Worm (Caenorhabditis elegans): ENCODE results near the gene T06C12.12.
"Not testable (repeated sequence)": the region's sequence is repeated elsewhere in the genome, so short reads cannot be mapped to it uniquely, and the experiment has no call there.

Gene T06C12.12

DNA sequence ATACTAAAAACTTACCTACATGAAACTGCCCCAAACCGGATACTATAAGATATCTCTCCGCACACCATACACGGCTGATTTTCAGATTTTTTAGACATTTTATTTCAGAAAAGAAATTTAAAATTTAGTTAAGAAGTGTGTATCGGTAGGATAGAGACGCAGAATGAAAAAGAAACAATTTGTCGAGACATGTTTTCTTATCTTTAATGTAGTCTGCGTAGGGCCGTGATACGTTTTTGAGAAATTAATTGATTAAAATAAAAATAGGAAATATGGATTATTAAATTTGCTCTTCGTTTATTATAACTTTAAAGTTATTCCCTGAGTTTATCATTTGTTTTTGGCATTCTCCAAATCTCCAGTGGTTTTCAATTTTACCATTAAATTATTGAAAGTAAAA, 32.4 kb downstream of the T06C12.12 start, which contains the start of gene nhr-108:
Gene nhr-108 (minus strand): TSS at position 166 of the 400 bp plus-strand sequence.
- TF ChIP-seq ceh-13 (GFP tag; optimal IDR thresholded peaks at IDR 0.05) (no peak), B0310.2 (tag; optimal IDR thresholded peaks at IDR 0.05) (no peak), sea-1 (GFP tag; conservative IDR thresholded peaks at IDR 0.05) (no peak), hnd-1 (tag; optimal IDR thresholded peaks at IDR 0.05) (no peak)

DNA sequence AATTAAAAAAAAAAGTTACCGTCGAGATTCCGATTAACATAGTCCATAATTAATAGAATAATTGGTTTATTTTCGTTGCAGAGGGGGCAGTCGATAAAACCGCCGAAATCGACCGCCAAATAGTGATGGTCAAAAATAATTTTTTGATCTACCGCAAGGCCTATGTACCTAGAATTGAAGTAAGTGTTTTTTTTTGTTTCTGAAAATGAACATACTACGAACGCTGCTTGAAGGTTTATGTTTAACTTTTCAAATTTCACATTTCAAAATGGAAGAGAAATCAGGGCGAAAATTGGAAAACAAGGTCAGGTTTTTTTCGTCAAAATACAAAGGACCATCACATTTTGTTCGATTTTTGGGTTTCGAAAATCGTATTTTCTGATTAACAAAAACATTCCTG, 36.5 kb downstream of the T06C12.12 start, which contains the start of gene pzf-1:
Gene pzf-1 (minus strand): TSS at position 101 of the 400 bp plus-strand sequence.
- TF ChIP-seq flt-1 (GFP tag; IDR thresholded peaks at IDR 0.05) (no peak), scrt-1 (GFP tag; IDR thresholded peaks at IDR 0.05) (no peak)

DNA sequence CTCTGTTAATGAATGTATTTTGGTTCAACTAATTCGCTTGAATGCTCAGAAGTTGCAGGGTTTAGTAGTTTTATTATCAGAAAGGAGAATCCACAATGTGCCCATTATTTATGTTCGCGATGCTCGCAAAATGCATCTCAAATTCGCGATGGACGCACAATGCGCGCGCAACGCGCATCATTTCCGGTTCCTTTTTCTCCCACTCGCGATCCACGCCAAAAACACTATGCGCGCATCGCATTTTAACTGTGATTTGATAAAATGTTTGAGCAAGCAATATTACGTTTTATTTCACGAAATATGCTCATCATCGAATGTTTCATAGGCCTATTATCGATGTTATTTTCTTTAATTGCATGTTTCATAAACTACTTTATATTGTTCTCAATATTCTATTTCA, 38.0 kb downstream of the T06C12.12 start, which contains the start of gene srbc-77:
Gene srbc-77 (plus strand): TSS at position 301 of the 400 bp plus-strand sequence.
- TF ChIP-seq hmbx-1 (tag; optimal IDR thresholded peaks at IDR 0.05); ceh-13 (GFP tag; optimal IDR thresholded peaks at IDR 0.05); ceh-36 (tag; optimal IDR thresholded peaks at IDR 0.05): not testable (repeated sequence)

DNA sequence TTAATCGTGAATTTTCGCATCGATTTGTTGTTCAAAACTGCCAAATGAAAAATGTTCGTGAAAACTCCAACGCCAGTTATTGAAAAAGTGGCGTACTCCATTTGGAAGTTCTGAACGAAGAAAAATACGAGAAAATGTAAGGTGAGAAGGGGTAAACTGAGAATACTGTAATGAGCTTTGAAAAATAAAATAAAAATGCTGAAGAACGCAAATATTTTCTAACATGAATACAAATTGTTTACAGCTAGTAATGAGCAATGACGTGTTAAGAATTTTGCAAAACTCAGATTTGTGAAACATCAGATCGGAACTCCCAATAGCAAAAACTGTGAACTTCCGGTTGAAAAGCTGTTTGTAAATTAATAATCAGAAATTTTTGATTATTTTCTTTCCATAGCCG, 40.5 kb downstream of the T06C12.12 start, which contains the start of gene srw-26:
Gene srw-26 (minus strand): TSS at position 101 of the 400 bp plus-strand sequence.
- TF ChIP-seq flt-1 (GFP tag; IDR thresholded peaks at IDR 0.05) (no peak), B0310.2 (tag; optimal IDR thresholded peaks at IDR 0.05) (no peak), ets-7 (tag; optimal IDR thresholded peaks at IDR 0.05) (no peak), hmbx-1 (tag; optimal IDR thresholded peaks at IDR 0.05) (no peak), ceh-13 (GFP tag; optimal IDR thresholded peaks at IDR 0.05) (no peak), sea-1 (GFP tag; conservative IDR thresholded peaks at IDR 0.05) (no peak), tbx-11 (GFP tag; IDR thresholded peaks at IDR 0.05) (no peak), hnd-1 (tag; optimal IDR thresholded peaks at IDR 0.05) (no peak), hmg-4 (GFP tag; optimal IDR thresholded peaks at IDR 0.05) (no peak), tra-4 (tag; optimal IDR thresholded peaks at IDR 0.05) (no peak)

DNA sequence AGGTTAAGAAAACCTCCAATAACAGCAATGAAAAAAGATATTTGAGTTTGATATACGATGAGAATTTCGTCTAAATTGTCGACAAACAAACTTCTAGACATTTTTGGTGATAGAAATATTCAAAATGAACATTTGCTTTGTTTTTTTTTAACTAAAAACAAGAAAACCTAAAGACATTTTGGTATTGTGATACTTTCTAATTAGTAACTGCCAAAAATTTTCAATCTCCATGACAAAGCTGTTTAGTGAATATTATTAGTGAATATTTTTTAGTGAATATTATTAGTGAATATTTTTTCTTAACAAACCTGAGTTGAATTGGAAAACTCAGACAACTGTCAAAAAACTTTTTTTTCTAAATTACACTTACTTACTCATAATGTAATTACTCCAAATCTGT, 48.4 kb downstream of the T06C12.12 start, which contains the start of gene srw-55:
Gene srw-55 (minus strand): TSS at position 101 of the 400 bp plus-strand sequence.
- TF ChIP-seq hmbx-1 (tag; optimal IDR thresholded peaks at IDR 0.05) = no peak
- no peak for TF ChIP-seq ceh-36 (tag; optimal IDR thresholded peaks at IDR 0.05)
- no peak for TF ChIP-seq hnd-1 (tag; optimal IDR thresholded peaks at IDR 0.05)
- TF ChIP-seq ets-7 (tag; optimal IDR thresholded peaks at IDR 0.05) = no peak
- TF ChIP-seq tbx-37 (GFP tag; conservative IDR thresholded peaks at IDR 0.05) = no peak
- TF ChIP-seq hmg-4 (GFP tag; optimal IDR thresholded peaks at IDR 0.05) = no peak
